Fruit fly (Drosophila melanogaster) S2 (cell line): ENCODE measurements around the gene dnk.

Experiments
- CG8478 ChIP-seq: fragments of >200 bp; optimal IDR thresholded peaks from 2 replicates; lab custom pipeline; 2018
- CTCF ChIP-seq, 2 experiments: fragments of >200 bp; optimal IDR thresholded peaks; 2 replicates each; lab custom pipeline; 2018

- TF ChIP-seq CG8478 (no peak), CTCF (optimal IDR thresholded peaks at IDR 0.05; lab: Kevin White, UChicago) (no peak)
Observed at dm6 chr3R:19010923-19011322, 30.1 kb downstream of the dnk start.
